Worm (Caenorhabditis elegans): Measurements from ENCODE around the gene C49F5.3.

C49F5.3 gene

ce11 chrX:11934933-11935332, 48.5 kb downstream of the C49F5.3 start (continued):
- peak; percentile 76; the same call in 1 of the 2 replicates for TF ChIP-seq Y56A3A.18 (GFP tag; IDR thresholded peaks at IDR 0.05)
- no peak for TF ChIP-seq F49E8.2 (tag; optimal IDR thresholded peaks at IDR 0.05; ENCODE audit: insufficient read depth)
- TF ChIP-seq hmg-1.2 (GFP tag; IDR thresholded peaks at IDR 0.05) = peak; percentile 82
- TF ChIP-seq dpff-1 (tag; optimal IDR thresholded peaks at IDR 0.05) = no peak
- TF ChIP-seq chd-7 (tag; optimal IDR thresholded peaks at IDR 0.05) = peak; percentile 37
- TF ChIP-seq B0035.1 (tag; optimal IDR thresholded peaks at IDR 0.05) = no peak
- 0 out of 2 replicates have a peak, but pooled peaks have one; percentile 36 for TF ChIP-seq Y53G8AR.9 (GFP tag; conservative IDR thresholded peaks at IDR 0.05)
- TF ChIP-seq rec-8 (tag; optimal IDR thresholded peaks at IDR 0.05) = peak; percentile 78 to 80
- TF ChIP-seq F22D6.2 (tag; optimal IDR thresholded peaks at IDR 0.05) = peak; percentile 31
- TF ChIP-seq egl-44 (GFP tag; IDR thresholded peaks at IDR 0.05) = peak; percentile 82
- peak; percentile 70 for TF ChIP-seq mcd-1 (GFP tag; IDR thresholded peaks at IDR 0.05)
- TF ChIP-seq nfya-2 (GFP tag; IDR thresholded peaks at IDR 0.05) = no peak
- TF ChIP-seq nhr-27 (tag; optimal IDR thresholded peaks at IDR 0.05) = no peak
- no peak for TF ChIP-seq ama-1 (optimal IDR thresholded peaks at IDR 0.05)
- TF ChIP-seq ama-1 (GFP tag; optimal IDR thresholded peaks at IDR 0.05) = peak in 1 of 2 experiments; percentile 25
- no peak for TF ChIP-seq F10E7.11 (tag; optimal IDR thresholded peaks at IDR 0.05)
- TF ChIP-seq ccch-3 (GFP tag; optimal IDR thresholded peaks at IDR 0.05) = no peak
- TF ChIP-seq xnd-1 (tag; optimal IDR thresholded peaks at IDR 0.05) = no peak
- TF ChIP-seq ztf-28 (GFP tag; IDR thresholded peaks at IDR 0.05) = peak; percentile 86
- TF ChIP-seq aptf-2 (GFP tag; conservative IDR thresholded peaks at IDR 0.05) = 0 out of 2 replicates have a peak, but pooled peaks have one; percentile 42
- TF ChIP-seq hmg-20 (GFP tag; IDR thresholded peaks at IDR 0.05) = peak; percentile 72; the same call in 1 of the 2 replicates
- TF ChIP-seq lin-40 (tag; optimal IDR thresholded peaks at IDR 0.05) = peak; percentile 83
- TF ChIP-seq mes-4 (tag; optimal IDR thresholded peaks at IDR 0.05) = peak; percentile 59
- TF ChIP-seq efl-1 (GFP tag; optimal IDR thresholded peaks at IDR 0.05) = no peak
- TF ChIP-seq snpc-4 (GFP tag; optimal IDR thresholded peaks at IDR 0.05) = peak; percentile 33
- peak in 3 of 4 experiments; percentile 20 to 75 (median 61) for TF ChIP-seq snpc-4 (tag; optimal IDR thresholded peaks at IDR 0.05)
- TF ChIP-seq egrh-3 (GFP tag; IDR thresholded peaks at IDR 0.05) = peak; percentile 59; the same call in 1 of the 2 replicates
- 0 out of 2 replicates have a peak, but pooled peaks have one; percentile 25 for TF ChIP-seq cebp-1 (GFP tag; IDR thresholded peaks at IDR 0.05)
- peak; percentile 73 for TF ChIP-seq cebp-1 (tag; optimal IDR thresholded peaks at IDR 0.05)
- peak; percentile 87 for TF ChIP-seq pbrm-1 (GFP tag; IDR thresholded peaks at IDR 0.05)
- peak; percentile 81 for TF ChIP-seq rcor-1 (GFP tag; IDR thresholded peaks at IDR 0.05)
- peak; percentile 3 for TF ChIP-seq nhr-80 (tag; optimal IDR thresholded peaks at IDR 0.05)
- TF ChIP-seq somi-1 (GFP tag; optimal IDR thresholded peaks at IDR 0.05) = peak; percentile 68
- peak; percentile 4 for TF ChIP-seq lsl-1 (GFP tag; optimal IDR thresholded peaks at IDR 0.05)
- TF ChIP-seq F39B2.1 (GFP tag; IDR thresholded peaks at IDR 0.05) = no peak
- no peak for TF ChIP-seq ets-4 (GFP tag; optimal IDR thresholded peaks at IDR 0.05)
- TF ChIP-seq dpl-1 (GFP tag; optimal IDR thresholded peaks at IDR 0.05) = no peak
- peak; percentile 18 for TF ChIP-seq hrde-1 (tag; optimal IDR thresholded peaks at IDR 0.05; ENCODE audit: borderline replicate concordance)
- peak; percentile 90 for TF ChIP-seq B0261.1 (tag; optimal IDR thresholded peaks at IDR 0.05)
- TF ChIP-seq ZK185.1 (tag; optimal IDR thresholded peaks at IDR 0.05; ENCODE audit: poor library complexity, severe bottlenecking) = peak; percentile 93
- peak; percentile 39 for TF ChIP-seq mel-28 (tag; optimal IDR thresholded peaks at IDR 0.05; ENCODE audit: borderline replicate concordance)
- peak; percentile 61 for TF ChIP-seq madf-6 (GFP tag; IDR thresholded peaks at IDR 0.05)
- TF ChIP-seq zfh-2 (GFP tag; conservative IDR thresholded peaks at IDR 0.05) = no peak
- no peak for TF ChIP-seq tlf-1 (GFP tag; optimal IDR thresholded peaks at IDR 0.05)
- peak; percentile 31; the same call in 1 of the 2 replicates for TF ChIP-seq lir-1 (GFP tag; conservative IDR thresholded peaks at IDR 0.05)
- peak; percentile 61 for TF ChIP-seq nhr-90 (tag; optimal IDR thresholded peaks at IDR 0.05)
- TF ChIP-seq tbx-9 (tag; optimal IDR thresholded peaks at IDR 0.05; ENCODE audit: borderline replicate concordance) = no peak
- TF ChIP-seq ztf-6 (GFP tag; IDR thresholded peaks at IDR 0.05) = no peak
